Worm (Caenorhabditis elegans) whole organism, L4/young adult: Measurements from ENCODE around the gene asm-1.

ENCODE experiments used
- W03F9.2 ChIP-seq: fragments of 150-350 bp; optimal IDR thresholded peaks from 2 replicates; lab custom pipeline; 2014; ENCODE audit warnings: missing biosample characterization, missing genetic modification characterization
- dao-5 ChIP-seq: sonication (generic microtip); optimal IDR thresholded peaks from 2 replicates; lab custom pipeline; 2016; ENCODE audit warnings: missing genotype, missing genetic modification characterization, moderate library complexity, missing compliant biosample characterization
- him-1 ChIP-seq: sonication (generic microtip); optimal IDR thresholded peaks from 2 replicates; lab custom pipeline; 2016; ENCODE audit warnings: missing genotype, missing genetic modification reagents, missing genetic modification characterization, missing compliant biosample characterization

ce11 chrII:6932978-6933377 is 23.1 kb downstream of the asm-1 start:
- TF ChIP-seq W03F9.2, result no peak
- no peak for TF ChIP-seq him-1 (tag; lab: Kevin White, UChicago)
- TF ChIP-seq dao-5 (tag; lab: Kevin White, UChicago), result no peak
